Worm (Caenorhabditis elegans): ENCODE measurements around the gene K02E7.10.

The K02E7.10 gene

ce11 chrII:1066907-1067306, at the start of gene K02E7.10:
Gene K02E7.10, minus strand, starts transcription at chrII:1067007.
- TF ChIP-seq ztf-29 (GFP tag; IDR thresholded peaks at IDR 0.05): no peak
- TF ChIP-seq cog-1 (tag; optimal IDR thresholded peaks at IDR 0.05): no peak
- no peak for TF ChIP-seq T22C8.4 (GFP tag; IDR thresholded peaks at IDR 0.05)
- no peak for TF ChIP-seq tab-1 (GFP tag; IDR thresholded peaks at IDR 0.05)
- TF ChIP-seq klf-2 (GFP tag; conservative IDR thresholded peaks at IDR 0.05): no peak
- no peak for TF ChIP-seq ref-1 (GFP tag; conservative IDR thresholded peaks at IDR 0.05)

- TF ChIP-seq flt-1 (GFP tag; IDR thresholded peaks at IDR 0.05): no peak
- no peak for TF ChIP-seq ztf-29 (GFP tag; IDR thresholded peaks at IDR 0.05)
- no peak for TF ChIP-seq ref-1 (GFP tag; conservative IDR thresholded peaks at IDR 0.05)
- TF ChIP-seq klf-2 (GFP tag; conservative IDR thresholded peaks at IDR 0.05): no peak
- no peak for TF ChIP-seq cog-1 (tag; optimal IDR thresholded peaks at IDR 0.05)
- TF ChIP-seq tab-1 (GFP tag; IDR thresholded peaks at IDR 0.05): no peak
- no peak for TF ChIP-seq ztf-23 (GFP tag; IDR thresholded peaks at IDR 0.05)
- TF ChIP-seq T22C8.4 (GFP tag; IDR thresholded peaks at IDR 0.05): no peak
- no peak for TF ChIP-seq med-1 (GFP tag; optimal IDR thresholded peaks at IDR 0.05; ENCODE audit: insufficient read depth)
Observed at ce11 chrII:1116521-1116920, 49.7 kb upstream of the K02E7.10 start.

- TF ChIP-seq ref-1 (GFP tag; conservative IDR thresholded peaks at IDR 0.05) (no peak), ztf-23 (GFP tag; IDR thresholded peaks at IDR 0.05) (no peak)
Observed at ce11 chrII:1114133-1114532, 47.3 kb upstream of the K02E7.10 start, which contains the start of gene lips-12. Gene lips-12, minus strand, starts transcription at chrII:1114233.

DNA sequence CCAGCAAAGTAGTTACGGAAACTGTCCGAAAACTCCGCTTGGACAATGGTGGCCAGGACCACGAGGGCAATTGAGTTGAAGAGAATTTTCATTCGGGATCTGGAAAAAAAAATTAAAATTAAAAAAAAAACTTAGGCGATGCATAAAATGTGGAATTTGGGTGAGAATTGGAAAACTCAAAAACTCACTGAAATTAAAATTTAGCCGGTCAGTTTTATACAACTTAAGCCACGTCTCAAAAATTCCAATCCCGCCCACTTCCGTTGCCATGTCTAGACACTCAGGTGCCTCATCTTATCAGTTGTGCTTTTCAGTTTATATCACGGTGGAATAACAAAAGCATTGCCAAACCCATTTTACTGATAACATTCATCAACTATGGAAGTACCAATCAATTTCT, 44.1 kb upstream of the K02E7.10 start, which contains the start of gene lips-11:
lips-11 (minus strand) TSS at position 101 of the 400 bp plus-strand sequence.
- TF ChIP-seq ztf-23 (GFP tag; IDR thresholded peaks at IDR 0.05) (no peak), ztf-29 (GFP tag; IDR thresholded peaks at IDR 0.05) (no peak), klf-2 (GFP tag; conservative IDR thresholded peaks at IDR 0.05) (no peak), flt-1 (GFP tag; IDR thresholded peaks at IDR 0.05) (no peak), T22C8.4 (GFP tag; IDR thresholded peaks at IDR 0.05) (no peak), ref-1 (GFP tag; conservative IDR thresholded peaks at IDR 0.05) (no peak), cog-1 (tag; optimal IDR thresholded peaks at IDR 0.05) (no peak), med-1 (GFP tag; optimal IDR thresholded peaks at IDR 0.05; ENCODE audit: insufficient read depth) (no peak), tab-1 (GFP tag; IDR thresholded peaks at IDR 0.05) (no peak)

- no peak for TF ChIP-seq cog-1 (tag; optimal IDR thresholded peaks at IDR 0.05)
- TF ChIP-seq klf-2 (GFP tag; conservative IDR thresholded peaks at IDR 0.05): no peak
- TF ChIP-seq ref-1 (GFP tag; conservative IDR thresholded peaks at IDR 0.05): no peak
- TF ChIP-seq med-1 (GFP tag; optimal IDR thresholded peaks at IDR 0.05; ENCODE audit: insufficient read depth): no peak
- no peak for TF ChIP-seq T22C8.4 (GFP tag; IDR thresholded peaks at IDR 0.05)
- no peak for TF ChIP-seq ztf-23 (GFP tag; IDR thresholded peaks at IDR 0.05)
- no peak for TF ChIP-seq ztf-29 (GFP tag; IDR thresholded peaks at IDR 0.05)
- no peak for TF ChIP-seq tab-1 (GFP tag; IDR thresholded peaks at IDR 0.05)
- TF ChIP-seq flt-1 (GFP tag; IDR thresholded peaks at IDR 0.05): no peak
Observed at ce11 chrII:1106914-1107597, 40.2 kb upstream of the K02E7.10 start, which contains the start of gene col-40. Gene col-40, minus strand, starts transcription at chrII:1106964.

ce11 chrII:1105291-1105690, 38.5 kb upstream of the K02E7.10 start:
- TF ChIP-seq ztf-29 (GFP tag; IDR thresholded peaks at IDR 0.05) (no peak), flt-1 (GFP tag; IDR thresholded peaks at IDR 0.05) (no peak), cog-1 (tag; optimal IDR thresholded peaks at IDR 0.05) (no peak), klf-2 (GFP tag; conservative IDR thresholded peaks at IDR 0.05) (no peak), med-1 (GFP tag; optimal IDR thresholded peaks at IDR 0.05; ENCODE audit: insufficient read depth) (no peak), ref-1 (GFP tag; conservative IDR thresholded peaks at IDR 0.05) (no peak)

DNA sequence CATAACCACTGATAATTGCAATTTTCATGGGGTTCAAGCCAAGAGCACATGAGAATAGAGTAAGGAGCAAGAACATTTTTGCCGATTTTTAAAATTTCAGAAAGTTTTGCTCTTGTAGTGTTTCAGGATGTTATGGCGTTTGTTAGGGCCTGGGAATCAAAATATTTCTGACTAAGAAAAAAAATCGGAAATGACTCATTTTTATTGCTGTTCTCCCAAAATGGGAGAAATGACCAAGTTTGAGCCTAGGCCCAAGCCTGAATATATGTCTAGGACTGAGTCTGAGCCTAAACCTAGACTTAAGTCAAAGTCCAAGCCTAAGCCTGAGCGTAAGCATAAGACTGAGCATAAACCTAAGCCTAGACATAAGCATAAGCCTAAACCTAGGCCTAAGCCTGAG, 37.6 kb upstream of the K02E7.10 start, which contains the start of gene T13B5.9:
T13B5.9 (minus strand) TSS at position 101 of the 400 bp plus-strand sequence.
- TF ChIP-seq klf-2 (GFP tag; conservative IDR thresholded peaks at IDR 0.05) (no peak), med-1 (GFP tag; optimal IDR thresholded peaks at IDR 0.05; ENCODE audit: insufficient read depth) (no peak), cog-1 (tag; optimal IDR thresholded peaks at IDR 0.05) (no peak), tab-1 (GFP tag; IDR thresholded peaks at IDR 0.05) (no peak), T22C8.4 (GFP tag; IDR thresholded peaks at IDR 0.05) (no peak), ref-1 (GFP tag; conservative IDR thresholded peaks at IDR 0.05) (no peak), ztf-23 (GFP tag; IDR thresholded peaks at IDR 0.05) (no peak), ztf-29 (GFP tag; IDR thresholded peaks at IDR 0.05) (no peak)

ce11 chrII:1103484-1104100, 36.8 kb upstream of the K02E7.10 start:
- TF ChIP-seq T22C8.4 (GFP tag; IDR thresholded peaks at IDR 0.05): no peak
- TF ChIP-seq klf-2 (GFP tag; conservative IDR thresholded peaks at IDR 0.05): no peak

DNA sequence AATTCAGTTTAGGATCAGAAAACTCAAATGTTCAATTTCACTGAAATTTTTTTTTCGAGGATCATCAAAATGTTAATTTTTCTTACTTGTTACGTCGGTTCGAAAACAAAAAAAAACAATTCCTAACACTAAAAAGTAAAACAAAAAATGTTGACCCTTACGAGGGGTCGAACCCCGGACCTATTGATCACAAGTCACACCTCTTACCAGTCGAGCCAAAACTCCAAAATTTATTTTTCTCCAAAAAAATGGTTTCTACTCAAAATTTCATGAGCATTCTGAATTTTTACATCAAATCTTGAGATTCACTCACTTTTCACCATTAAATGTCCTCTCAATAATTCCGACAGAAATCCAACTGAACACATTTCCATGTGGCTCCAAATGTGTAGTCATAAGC, 35.4 kb upstream of the K02E7.10 start:
- TF ChIP-seq klf-2 (GFP tag; conservative IDR thresholded peaks at IDR 0.05): no peak
- TF ChIP-seq med-1 (GFP tag; optimal IDR thresholded peaks at IDR 0.05; ENCODE audit: insufficient read depth): no peak
- TF ChIP-seq tab-1 (GFP tag; IDR thresholded peaks at IDR 0.05): no peak
- TF ChIP-seq ztf-29 (GFP tag; IDR thresholded peaks at IDR 0.05): no peak

DNA sequence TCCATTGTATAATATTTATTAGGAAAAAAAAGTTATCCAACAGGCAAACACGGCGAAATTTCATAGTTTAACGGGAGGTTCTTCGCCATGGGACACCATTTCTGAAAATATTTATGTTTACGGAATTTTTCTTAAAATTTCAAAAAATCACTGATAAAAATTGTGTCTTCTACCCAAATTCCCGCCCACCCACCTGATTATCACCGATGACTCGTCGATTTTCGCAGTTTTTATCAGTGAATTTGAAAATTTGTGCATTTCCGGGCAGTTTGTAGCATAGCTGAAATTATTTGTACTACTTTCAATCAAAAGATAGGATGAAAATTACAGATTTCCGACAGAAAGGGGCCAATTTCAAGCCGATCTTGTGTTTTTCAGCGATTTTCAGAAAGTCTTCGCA, 34.6 kb upstream of the K02E7.10 start:
- TF ChIP-seq cog-1 (tag; optimal IDR thresholded peaks at IDR 0.05) (no peak), med-1 (GFP tag; optimal IDR thresholded peaks at IDR 0.05; ENCODE audit: insufficient read depth) (no peak), tab-1 (GFP tag; IDR thresholded peaks at IDR 0.05) (no peak), ztf-23 (GFP tag; IDR thresholded peaks at IDR 0.05) (no peak), T22C8.4 (GFP tag; IDR thresholded peaks at IDR 0.05) (no peak), klf-2 (GFP tag; conservative IDR thresholded peaks at IDR 0.05) (no peak), ref-1 (GFP tag; conservative IDR thresholded peaks at IDR 0.05) (no peak), flt-1 (GFP tag; IDR thresholded peaks at IDR 0.05) (no peak), ztf-29 (GFP tag; IDR thresholded peaks at IDR 0.05) (no peak)
